Fruit fly (Drosophila melanogaster): ENCODE results near the gene CG34280.

Gene CG34280

dm6 chr3R:17400675-17401118 lies 2.8 kb downstream of the CG34280 start (continued):
- TF ChIP-seq grau (tag; optimal IDR thresholded peaks at IDR 0.05) (no peak), Fer1 (GFP tag; optimal IDR thresholded peaks at IDR 0.05) (peak; percentile 54), grn (GFP tag; optimal IDR thresholded peaks at IDR 0.05) (no peak), scrt (GFP tag; optimal IDR thresholded peaks at IDR 0.05) (peak; percentile 13), HHEX (GFP tag; optimal IDR thresholded peaks at IDR 0.05) (peak; percentile 60), jing (GFP tag; optimal IDR thresholded peaks at IDR 0.05) (no peak), CG13624 (GFP tag; optimal IDR thresholded peaks at IDR 0.05) (peak; percentile 31), sc (optimal IDR thresholded peaks at IDR 0.05) (no peak), sc (GFP tag; optimal IDR thresholded peaks at IDR 0.05) (no peak), CG17186 (GFP tag; optimal IDR thresholded peaks at IDR 0.05) (no peak), CG10654 (GFP tag; optimal IDR thresholded peaks at IDR 0.05) (peak; percentile 48), sob (GFP tag; IDR thresholded peaks at IDR 0.05) (no peak), stwl (tag; optimal IDR thresholded peaks at IDR 0.05) (no peak), Hmx (GFP tag; optimal IDR thresholded peaks at IDR 0.05) (no peak), cato (GFP tag; optimal IDR thresholded peaks at IDR 0.05; ENCODE audit: borderline replicate concordance) (no peak), CG12236 (GFP tag; optimal IDR thresholded peaks at IDR 0.05) (no peak), CG14050 (GFP tag; IDR thresholded peaks at IDR 0.05) (peak; percentile 19; the same call in 1 of the 3 replicates), ftz-f1 (GFP tag; optimal IDR thresholded peaks at IDR 0.05) (no peak), chm (GFP tag; IDR thresholded peaks at IDR 0.05) (no peak), nerfin-2 (GFP tag; IDR thresholded peaks at IDR 0.05; ENCODE audit: partially characterized antibody) (no peak), nmo (GFP tag; optimal IDR thresholded peaks at IDR 0.05) (peak; percentile 73), dimm (GFP tag; IDR thresholded peaks at IDR 0.05) (no peak), CG17568 (GFP tag; optimal IDR thresholded peaks at IDR 0.05) (no peak), Blimp-1 (GFP tag; optimal IDR thresholded peaks at IDR 0.05) (peak; percentile 69), sug (tag; optimal IDR thresholded peaks at IDR 0.05) (no peak), pb (GFP tag; optimal IDR thresholded peaks at IDR 0.05) (peak; percentile 41), CG11456 (GFP tag; IDR thresholded peaks at IDR 0.05) (no peak), pan (optimal IDR thresholded peaks at IDR 0.05) (no peak), pan (GFP tag; optimal IDR thresholded peaks at IDR 0.05 in 1 of 2, IDR thresholded peaks at IDR 0.05 in 1 of 2) (peak in 1 of 2 experiments; percentile 63), Dp (GFP tag; optimal IDR thresholded peaks at IDR 0.05) (no peak), Dek (tag; optimal IDR thresholded peaks at IDR 0.05) (no peak), Med (GFP tag) (peak; percentile 85), CG10431 (GFP tag; optimal IDR thresholded peaks at IDR 0.05) (no peak), CG10321 (GFP tag; IDR thresholded peaks at IDR 0.05) (no peak), CG12942 (GFP tag; optimal IDR thresholded peaks at IDR 0.05) (no peak), CG13424 (tag; optimal IDR thresholded peaks at IDR 0.05) (no peak), Fer3 (tag; optimal IDR thresholded peaks at IDR 0.05) (peak; percentile 58), CG13123 (GFP tag; optimal IDR thresholded peaks at IDR 0.05) (no peak), CG10267 (tag; optimal IDR thresholded peaks at IDR 0.05) (peak; percentile 55), E2f1 (GFP tag; IDR thresholded peaks at IDR 0.05) (peak; percentile 48; the same call in 1 of the 2 replicates), CG12769 (tag; optimal IDR thresholded peaks at IDR 0.05) (no peak), CG17328 (GFP tag; IDR thresholded peaks at IDR 0.05) (no peak), al (GFP tag; IDR thresholded peaks at IDR 0.05) (no peak), CG10274 (GFP tag; optimal IDR thresholded peaks at IDR 0.05) (no peak), chn (GFP tag; optimal IDR thresholded peaks at IDR 0.05) (no peak), otp (GFP tag; IDR thresholded peaks at IDR 0.05) (no peak), Nf-YC (tag; optimal IDR thresholded peaks at IDR 0.05) (no peak), klu (GFP tag; IDR thresholded peaks at IDR 0.05) (no peak), bbx (GFP tag; IDR thresholded peaks at IDR 0.05; ENCODE audit: partially characterized antibody) (no peak), sens (GFP tag) (peak; percentile 94), oc (tag; optimal IDR thresholded peaks at IDR 0.05) (no peak), toy (GFP tag; IDR thresholded peaks at IDR 0.05) (no peak)
